Worm (Caenorhabditis elegans) whole organism, late embryonic: ENCODE measurements around the gene F19C6.3.

ENCODE experiments used
- K02D7.2 ChIP-seq: sonication (generic microtip); optimal IDR thresholded peaks from 2 replicates; lab custom pipeline; 2017; ENCODE audit warnings: mild to moderate bottlenecking, missing genetic modification characterization, missing compliant biosample characterization
- T23F11.4 ChIP-seq: fragments of 200-800 bp; sonication (Bioruptor generic); optimal IDR thresholded peaks from 2 replicates; lab custom pipeline; 2018; ENCODE audit warnings: mild to moderate bottlenecking, missing genetic modification characterization, missing compliant biosample characterization
- ahr-1 ChIP-seq: sonication (generic microtip); optimal IDR thresholded peaks from 2 replicates; lab custom pipeline; 2016; ENCODE audit warnings: missing genetic modification characterization, missing compliant biosample characterization
- ama-1 ChIP-seq: fragments of 150-350 bp; optimal IDR thresholded peaks from 2 replicates; lab custom pipeline; 2014
- ceh-18 ChIP-seq: sonication (generic microtip); optimal IDR thresholded peaks from 2 replicates; lab custom pipeline; 2016; ENCODE audit warnings: missing genetic modification characterization, missing compliant biosample characterization
- ceh-19 ChIP-seq: fragments of 200-800 bp; sonication (Bioruptor generic); optimal IDR thresholded peaks from 2 replicates; lab custom pipeline; 2018; ENCODE audit warnings: mild to moderate bottlenecking, missing genetic modification characterization, missing compliant biosample characterization
- ceh-2 ChIP-seq: sonication (generic microtip); optimal IDR thresholded peaks from 2 replicates; lab custom pipeline; 2016; ENCODE audit warnings: missing genotype, missing genetic modification characterization, missing compliant biosample characterization
- ceh-22 ChIP-seq: sonication (generic microtip); optimal IDR thresholded peaks from 2 replicates; lab custom pipeline; 2017; ENCODE audit warnings: missing biosample characterization, missing genetic modification characterization
- ceh-24 ChIP-seq: sonication (generic microtip); optimal IDR thresholded peaks from 2 replicates; lab custom pipeline; 2016; ENCODE audit warnings: mild to moderate bottlenecking, missing genetic modification characterization, missing compliant biosample characterization
- ceh-31 ChIP-seq: sonication (generic microtip); optimal IDR thresholded peaks from 2 replicates; lab custom pipeline; 2016; ENCODE audit warnings: missing genetic modification characterization, missing compliant biosample characterization
- ceh-45 ChIP-seq: fragments of 200-800 bp; sonication (Bioruptor generic); IDR thresholded peaks from 2 replicates; pipeline ENCODE4 v1.3.6; 2022; ENCODE audit warnings: missing genetic modification reagents, missing genetic modification characterization, missing compliant biosample characterization
- ceh-48 ChIP-seq: sonication (generic microtip); optimal IDR thresholded peaks from 2 replicates; lab custom pipeline; 2016; ENCODE audit warnings: missing genetic modification characterization, inconsistent platforms, missing compliant biosample characterization
- ceh-6 ChIP-seq: fragments of 200-800 bp; sonication (Bioruptor generic); optimal IDR thresholded peaks from 2 replicates; lab custom pipeline; 2018; ENCODE audit warnings: mild to moderate bottlenecking, missing genetic modification characterization, missing compliant biosample characterization
- ceh-9 ChIP-seq: sonication (generic microtip); optimal IDR thresholded peaks from 2 replicates; lab custom pipeline; 2016; ENCODE audit warnings: mild to moderate bottlenecking, missing genetic modification characterization, inconsistent platforms, missing compliant biosample characterization
- che-1 ChIP-seq: sonication (generic microtip); optimal IDR thresholded peaks from 2 replicates; lab custom pipeline; 2016; ENCODE audit warnings: mild to moderate bottlenecking, missing genetic modification characterization, missing compliant biosample characterization
- dmd-4 ChIP-seq: sonication (generic microtip); optimal IDR thresholded peaks from 2 replicates; lab custom pipeline; 2016; ENCODE audit warnings: borderline replicate concordance, missing genetic modification characterization, missing compliant biosample characterization
- dve-1 ChIP-seq: sonication (generic microtip); optimal IDR thresholded peaks from 2 replicates; lab custom pipeline; 2017; ENCODE audit warnings: antibody characterized with exemption, mild to moderate bottlenecking, missing genetic modification characterization, missing compliant biosample characterization
- elt-2 ChIP-seq: sonication (generic microtip); optimal IDR thresholded peaks from 2 replicates; lab custom pipeline; 2016; ENCODE audit warnings: missing genetic modification reagents, missing genetic modification characterization, missing compliant biosample characterization
- ets-4 ChIP-seq: sonication (generic microtip); optimal IDR thresholded peaks from 2 replicates; lab custom pipeline; 2016; ENCODE audit warnings: missing genetic modification characterization, missing compliant biosample characterization
- eyg-1 ChIP-seq: sonication (generic microtip); optimal IDR thresholded peaks from 2 replicates; lab custom pipeline; 2016; ENCODE audit warnings: missing genotype, missing genetic modification characterization, missing compliant biosample characterization
- fax-1 ChIP-seq: sonication (generic microtip); optimal IDR thresholded peaks from 2 replicates; lab custom pipeline; 2016; ENCODE audit warnings: missing genotype, missing genetic modification characterization, missing compliant biosample characterization
- fkh-6 ChIP-seq: sonication (generic microtip); optimal IDR thresholded peaks from 2 replicates; lab custom pipeline; 2016; ENCODE audit warnings: missing genetic modification characterization, missing compliant biosample characterization
- gmeb-2 ChIP-seq: sonication (generic microtip); optimal IDR thresholded peaks from 2 replicates; lab custom pipeline; 2016; ENCODE audit warnings: missing genetic modification characterization, inconsistent platforms, missing compliant biosample characterization
- hlh-30 ChIP-seq: sonication (generic microtip); optimal IDR thresholded peaks from 2 replicates; lab custom pipeline; 2017; ENCODE audit warnings: antibody characterized with exemption, missing genetic modification characterization, missing compliant biosample characterization; ENCODE audit not compliant: insufficient read depth
- hlh-8 ChIP-seq: sonication (generic microtip); optimal IDR thresholded peaks from 2 replicates; lab custom pipeline; 2016; ENCODE audit warnings: missing genotype, missing genetic modification characterization, missing compliant biosample characterization
- madf-2 ChIP-seq: sonication (generic microtip); optimal IDR thresholded peaks from 2 replicates; lab custom pipeline; 2017; ENCODE audit warnings: missing genetic modification characterization, missing compliant biosample characterization
- nfya-1 ChIP-seq: sonication (generic microtip); optimal IDR thresholded peaks from 2 replicates; lab custom pipeline; 2017; ENCODE audit warnings: missing genetic modification characterization, mild to moderate bottlenecking, missing compliant biosample characterization, antibody characterized with exemption, moderate library complexity
- odd-2 ChIP-seq: sonication (generic microtip); optimal IDR thresholded peaks from 2 replicates; lab custom pipeline; 2017; ENCODE audit warnings: antibody characterized with exemption, mild to moderate bottlenecking, missing genetic modification characterization, missing compliant biosample characterization
- pag-3 ChIP-seq: sonication (generic microtip); optimal IDR thresholded peaks from 2 replicates; lab custom pipeline; 2016; ENCODE audit warnings: missing compliant biosample characterization, missing genetic modification characterization, borderline replicate concordance
- sdc-2 ChIP-seq: sonication (generic microtip); optimal IDR thresholded peaks from 2 replicates; lab custom pipeline; 2016; ENCODE audit warnings: missing genotype, missing genetic modification characterization, missing compliant biosample characterization
- sox-2 ChIP-seq: fragments of 200-800 bp; sonication (Bioruptor generic); IDR thresholded peaks from 2 replicates; pipeline ENCODE4 v1.3.6; 2022; ENCODE audit warnings: missing genetic modification reagents, missing genetic modification characterization, missing compliant biosample characterization
- sox-4 ChIP-seq: sonication (generic microtip); optimal IDR thresholded peaks from 2 replicates; lab custom pipeline; 2017; ENCODE audit warnings: mild to moderate bottlenecking, missing genetic modification characterization, inconsistent platforms, missing compliant biosample characterization
- syd-9 ChIP-seq: sonication (generic microtip); optimal IDR thresholded peaks from 2 replicates; lab custom pipeline; 2016; ENCODE audit warnings: mild to moderate bottlenecking, missing genetic modification characterization, moderate library complexity, missing compliant biosample characterization
- tbx-2 ChIP-seq: sonication (generic microtip); optimal IDR thresholded peaks from 2 replicates; lab custom pipeline; 2016; ENCODE audit warnings: missing genetic modification characterization, missing compliant biosample characterization
- ttx-3 ChIP-seq: sonication (generic microtip); optimal IDR thresholded peaks from 2 replicates; lab custom pipeline; 2016; ENCODE audit warnings: missing genetic modification reagents, missing genetic modification characterization, missing compliant biosample characterization
- unc-55 ChIP-seq: sonication (generic microtip); optimal IDR thresholded peaks from 2 replicates; lab custom pipeline; 2017; ENCODE audit warnings: missing biosample characterization, missing genetic modification reagents, missing genetic modification characterization
- unc-86 ChIP-seq: sonication (generic microtip); optimal IDR thresholded peaks from 2 replicates; lab custom pipeline; 2016; ENCODE audit warnings: missing genetic modification characterization, missing compliant biosample characterization

The F19C6.3 gene

ce11 chrX:10047325-10047724 lies 38.8 kb upstream of the F19C6.3 start, which contains the start of gene ZC374.2:
Gene ZC374.2, minus strand, starts transcription at chrX:10047425.
- TF ChIP-seq madf-2 (tag; lab: Kevin White, UChicago) (no peak), ahr-1 (tag; lab: Kevin White, UChicago) (no peak), elt-2 (tag; lab: Kevin White, UChicago) (no peak), dmd-4 (tag; lab: Kevin White, UChicago) (no peak), unc-55 (GFP tag; lab: Kevin White, UChicago) (peak; percentile 24)

- TF ChIP-seq hlh-8 (no peak), ceh-18 (no peak), ahr-1 (tag; lab: Kevin White, UChicago) (no peak), tbx-2 (tag; lab: Kevin White, UChicago) (no peak), pag-3 (tag; lab: Kevin White, UChicago) (no peak), dve-1 (tag; lab: Kevin White, UChicago) (no peak), ceh-24 (tag; lab: Kevin White, UChicago) (no peak), ceh-19 (GFP tag; lab: Kevin White, UChicago) (no peak), fax-1 (no peak), K02D7.2 (tag; lab: Kevin White, UChicago) (no peak), ceh-2 (tag; lab: Kevin White, UChicago) (no peak), fkh-6 (no peak), eyg-1 (no peak), ceh-31 (tag; lab: Kevin White, UChicago) (no peak), gmeb-2 (tag; lab: Kevin White, UChicago) (no peak), sox-4 (tag; lab: Kevin White, UChicago) (no peak), ceh-9 (tag; lab: Kevin White, UChicago) (no peak), T23F11.4 (GFP tag; lab: Kevin White, UChicago) (no peak), hlh-30 (tag; lab: Kevin White, UChicago) (no peak), ttx-3 (tag; lab: Kevin White, UChicago) (no peak)
Measured at ce11 chrX:10044473-10044872, 35.9 kb upstream of the F19C6.3 start.

- no peak for TF ChIP-seq odd-2
- no peak for TF ChIP-seq che-1 (tag; lab: Kevin White, UChicago)
- no peak for TF ChIP-seq sdc-2 (tag; lab: Kevin White, UChicago)
- no peak for TF ChIP-seq sox-2 (GFP tag; lab: Robert Waterston, UW)
- no peak for TF ChIP-seq gmeb-2 (tag; lab: Kevin White, UChicago)
- TF ChIP-seq ceh-45 (GFP tag; lab: Robert Waterston, UW): no peak
- no peak for TF ChIP-seq nfya-1 (tag; lab: Kevin White, UChicago)
- no peak for TF ChIP-seq hlh-8
- TF ChIP-seq syd-9: no peak
- no peak for TF ChIP-seq ceh-24 (tag; lab: Kevin White, UChicago)
- TF ChIP-seq ama-1 (lab: Kevin White, UChicago): no peak
Measured at ce11 chrX:10030836-10031235, 22.3 kb upstream of the F19C6.3 start, which contains the start of gene sek-6. Gene sek-6, plus strand, starts transcription at chrX:10031150.

- TF ChIP-seq fax-1 (no peak), hlh-30 (tag; lab: Kevin White, UChicago) (no peak), ceh-48 (tag; lab: Kevin White, UChicago) (no peak), unc-86 (tag; lab: Kevin White, UChicago) (no peak), ceh-22 (tag; lab: Kevin White, UChicago) (no peak), ahr-1 (tag; lab: Kevin White, UChicago) (no peak), ceh-6 (no peak), tbx-2 (tag; lab: Kevin White, UChicago) (no peak), ets-4 (tag; lab: Kevin White, UChicago) (no peak), sox-4 (tag; lab: Kevin White, UChicago) (no peak)
Measured at ce11 chrX:10027556-10027955, 19.0 kb upstream of the F19C6.3 start, which contains the start of gene mkk-4. Gene mkk-4, plus strand, starts transcription at chrX:10027856.
